Worm (Caenorhabditis elegans): ENCODE data around the gene ZK1236.5.
A peak's percentile ranks its signal among the peaks of the same experiment; 100 is the strongest.

ZK1236.5 gene

ce11 chrIII:8429035-8429434 is 3.0 kb downstream of the ZK1236.5 start, which contains the start of gene ZK1236.1:
Gene ZK1236.1, plus strand, starts transcription at chrIII:8429297.
- peak; percentile 36; the same call in 1 of the 2 replicates for TF ChIP-seq F33H1.4 (GFP tag; IDR thresholded peaks at IDR 0.05)
- peak; percentile 7 for TF ChIP-seq snpc-1.3 (tag; optimal IDR thresholded peaks at IDR 0.05; ENCODE audit: insufficient read depth)
- TF ChIP-seq mxl-1 (tag; optimal IDR thresholded peaks at IDR 0.05) = no peak
- peak; percentile 55; the same call in 1 of the 2 replicates for TF ChIP-seq attf-3 (GFP tag; conservative IDR thresholded peaks at IDR 0.05)
- TF ChIP-seq D2030.7 (GFP tag; IDR thresholded peaks at IDR 0.05) = peak; percentile 44; the same call in 1 of the 2 replicates
- peak; percentile 1 for TF ChIP-seq F23B12.7 (tag; optimal IDR thresholded peaks at IDR 0.05; ENCODE audit: insufficient read depth)
- TF ChIP-seq madf-8 (GFP tag; conservative IDR thresholded peaks at IDR 0.05) = peak; percentile 95
- TF ChIP-seq xnd-1 (tag; optimal IDR thresholded peaks at IDR 0.05) = peak; percentile 81
- TF ChIP-seq nhr-120 (GFP tag; IDR thresholded peaks at IDR 0.05) = no peak
- TF ChIP-seq nfya-2 (GFP tag; IDR thresholded peaks at IDR 0.05) = no peak
- peak; percentile 59 for TF ChIP-seq lsl-1 (GFP tag; optimal IDR thresholded peaks at IDR 0.05)
- no peak for TF ChIP-seq lin-26 (GFP tag; IDR thresholded peaks at IDR 0.05)
- peak; percentile 96 for TF ChIP-seq madf-6 (GFP tag; IDR thresholded peaks at IDR 0.05)

DNA sequence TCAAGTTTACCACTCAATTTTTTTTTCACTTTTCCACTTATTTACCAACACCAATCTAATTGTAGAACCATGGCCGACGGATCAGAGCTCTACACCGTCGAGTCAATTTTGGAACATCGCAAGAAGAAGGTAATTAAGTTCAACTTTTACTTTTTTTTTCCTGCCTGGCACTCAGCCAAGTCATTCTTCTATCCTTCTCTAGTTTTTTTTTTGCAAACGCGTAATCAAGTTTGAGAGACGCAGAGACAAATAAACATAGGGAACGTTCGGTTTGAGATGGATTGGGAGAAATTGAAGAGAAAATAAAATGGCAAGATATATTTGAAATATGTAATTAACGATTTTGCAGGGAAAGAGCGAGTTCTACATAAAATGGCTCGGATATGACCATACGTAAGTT is 5.7 kb downstream of the ZK1236.5 start, which contains the start of gene cec-1:
Gene cec-1, plus strand, starts transcription at position 63 of the 400 bp plus-strand sequence.
- TF ChIP-seq pha-4 (tag; optimal IDR thresholded peaks at IDR 0.05) (no peak), lin-40 (tag; optimal IDR thresholded peaks at IDR 0.05) (peak; percentile 16)

DNA sequence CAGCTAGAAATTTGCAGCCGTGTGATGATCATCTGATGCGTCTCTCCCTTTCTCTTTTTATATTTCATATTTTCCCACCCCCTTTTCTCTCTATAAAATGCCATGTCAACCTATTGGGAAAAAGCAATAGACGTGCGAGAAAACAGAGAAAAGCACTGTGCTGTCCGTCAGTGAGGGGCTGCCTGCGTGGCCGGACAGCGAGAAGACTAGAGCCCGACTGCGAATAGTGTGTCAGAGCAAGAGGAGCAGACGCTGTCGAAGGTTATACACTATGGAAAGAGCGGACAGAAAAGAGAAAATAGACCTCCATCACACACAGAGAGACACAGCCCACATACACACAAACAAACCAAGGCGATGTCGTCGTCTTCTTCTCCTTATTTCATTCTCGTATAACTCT is 6.9 kb downstream of the ZK1236.5 start:
- TF ChIP-seq efl-1 (GFP tag; optimal IDR thresholded peaks at IDR 0.05) (no peak), madf-10 (tag; optimal IDR thresholded peaks at IDR 0.05) (peak; percentile 65), ztf-18 (tag; optimal IDR thresholded peaks at IDR 0.05) (peak; percentile 38), rcor-1 (GFP tag; IDR thresholded peaks at IDR 0.05) (peak; percentile 63), F39B2.1 (GFP tag; IDR thresholded peaks at IDR 0.05) (0 out of 2 replicates have a peak, but pooled peaks have one; percentile 50), attf-5 (GFP tag; optimal IDR thresholded peaks at IDR 0.05) (peak; percentile 84), chd-7 (tag; optimal IDR thresholded peaks at IDR 0.05) (peak; percentile 20), egl-44 (GFP tag; IDR thresholded peaks at IDR 0.05) (peak; percentile 52; the same call in 1 of the 2 replicates), repo-1 (tag; optimal IDR thresholded peaks at IDR 0.05) (peak; percentile 46), F57A8.1 (GFP tag; optimal IDR thresholded peaks at IDR 0.05) (no peak), F10E7.11 (tag; optimal IDR thresholded peaks at IDR 0.05) (no peak), madf-3 (GFP tag; IDR thresholded peaks at IDR 0.05) (no peak), attf-3 (GFP tag; conservative IDR thresholded peaks at IDR 0.05) (peak; percentile 47; the same call in 1 of the 2 replicates), zfh-2 (GFP tag; conservative IDR thresholded peaks at IDR 0.05) (peak; percentile 94), lin-35 (GFP tag; optimal IDR thresholded peaks at IDR 0.05) (peak in 1 of 3 experiments; percentile 27), hmg-1.2 (GFP tag; IDR thresholded peaks at IDR 0.05) (peak; percentile 86), B0336.3 (GFP tag; IDR thresholded peaks at IDR 0.05) (peak; percentile 85), unc-62 (GFP tag; optimal IDR thresholded peaks at IDR 0.05) (peak; percentile 61), hlh-12 (tag; optimal IDR thresholded peaks at IDR 0.05) (no peak), ekl-4 (GFP tag; IDR thresholded peaks at IDR 0.05) (peak; percentile 58; the same call in 1 of the 2 replicates), snpc-4 (GFP tag; optimal IDR thresholded peaks at IDR 0.05) (no peak), snpc-4 (tag; optimal IDR thresholded peaks at IDR 0.05) (peak; percentile 22 to 64 (median 59)), atf-7 (tag; optimal IDR thresholded peaks at IDR 0.05) (peak; percentile 34), egrh-3 (GFP tag; IDR thresholded peaks at IDR 0.05) (peak; percentile 41), lir-1 (GFP tag; conservative IDR thresholded peaks at IDR 0.05) (0 out of 2 replicates have a peak, but pooled peaks have one; percentile 9), fkh-3 (tag; optimal IDR thresholded peaks at IDR 0.05) (no peak), sptf-2 (GFP tag; optimal IDR thresholded peaks at IDR 0.05) (no peak), let-526 (GFP tag; IDR thresholded peaks at IDR 0.05) (0 out of 2 replicates have a peak, but pooled peaks have one; percentile 40), lin-40 (tag; optimal IDR thresholded peaks at IDR 0.05) (peak; percentile 74), cebp-1 (GFP tag; IDR thresholded peaks at IDR 0.05) (peak; percentile 67; the same call in 1 of the 2 replicates), cebp-1 (tag; optimal IDR thresholded peaks at IDR 0.05) (peak; percentile 83), somi-1 (GFP tag; optimal IDR thresholded peaks at IDR 0.05) (peak; percentile 32)

Data from whole organism, young adult.